Worm (Caenorhabditis elegans) whole organism, late embryonic: ENCODE results near the gene Y67D8C.9.

Experiments used
- C38D4.7 ChIP-seq: fragments of 200-800 bp; sonication (Bioruptor generic); optimal IDR thresholded peaks from 2 replicates; lab custom pipeline; 2018; ENCODE audit warnings: mild to moderate bottlenecking, missing genetic modification characterization, moderate library complexity, missing compliant biosample characterization
- K09A11.1 ChIP-seq: sonication (generic microtip); optimal IDR thresholded peaks from 2 replicates; lab custom pipeline; 2017; ENCODE audit warnings: antibody characterized with exemption, mild to moderate bottlenecking, missing genetic modification characterization, missing compliant biosample characterization; ENCODE audit not compliant: insufficient read depth
- T23F11.4 ChIP-seq: fragments of 200-800 bp; sonication (Bioruptor generic); optimal IDR thresholded peaks from 2 replicates; lab custom pipeline; 2018; ENCODE audit warnings: mild to moderate bottlenecking, missing genetic modification characterization, missing compliant biosample characterization
- ahr-1 ChIP-seq: sonication (generic microtip); optimal IDR thresholded peaks from 2 replicates; lab custom pipeline; 2016; ENCODE audit warnings: missing genetic modification characterization, missing compliant biosample characterization
- ceh-18 ChIP-seq: sonication (generic microtip); optimal IDR thresholded peaks from 2 replicates; lab custom pipeline; 2016; ENCODE audit warnings: missing genetic modification characterization, missing compliant biosample characterization
- ceh-19 ChIP-seq: fragments of 200-800 bp; sonication (Bioruptor generic); optimal IDR thresholded peaks from 2 replicates; lab custom pipeline; 2018; ENCODE audit warnings: mild to moderate bottlenecking, missing genetic modification characterization, missing compliant biosample characterization
- ceh-24 ChIP-seq: sonication (generic microtip); optimal IDR thresholded peaks from 2 replicates; lab custom pipeline; 2016; ENCODE audit warnings: mild to moderate bottlenecking, missing genetic modification characterization, missing compliant biosample characterization
- ceh-30 ChIP-seq: fragments of 150-350 bp; optimal IDR thresholded peaks from 2 replicates; lab custom pipeline; 2014; ENCODE audit warnings: missing biosample characterization, missing genetic modification characterization
- ceh-31 ChIP-seq: sonication (generic microtip); optimal IDR thresholded peaks from 2 replicates; lab custom pipeline; 2016; ENCODE audit warnings: missing genetic modification characterization, missing compliant biosample characterization
- ceh-34 ChIP-seq: sonication (generic microtip); optimal IDR thresholded peaks from 2 replicates; lab custom pipeline; 2016; ENCODE audit warnings: mild to moderate bottlenecking, missing genetic modification characterization, missing compliant biosample characterization
- ceh-9 ChIP-seq: sonication (generic microtip); optimal IDR thresholded peaks from 2 replicates; lab custom pipeline; 2016; ENCODE audit warnings: mild to moderate bottlenecking, missing genetic modification characterization, inconsistent platforms, missing compliant biosample characterization
- dmd-4 ChIP-seq: sonication (generic microtip); optimal IDR thresholded peaks from 2 replicates; lab custom pipeline; 2016; ENCODE audit warnings: borderline replicate concordance, missing genetic modification characterization, missing compliant biosample characterization
- dve-1 ChIP-seq: sonication (generic microtip); optimal IDR thresholded peaks from 2 replicates; lab custom pipeline; 2017; ENCODE audit warnings: antibody characterized with exemption, mild to moderate bottlenecking, missing genetic modification characterization, missing compliant biosample characterization
- elt-2 ChIP-seq: sonication (generic microtip); optimal IDR thresholded peaks from 2 replicates; lab custom pipeline; 2016; ENCODE audit warnings: missing genetic modification reagents, missing genetic modification characterization, missing compliant biosample characterization
- fkh-6 ChIP-seq: sonication (generic microtip); optimal IDR thresholded peaks from 2 replicates; lab custom pipeline; 2016; ENCODE audit warnings: missing genetic modification characterization, missing compliant biosample characterization
- hlh-15 ChIP-seq: sonication (generic microtip); optimal IDR thresholded peaks from 2 replicates; lab custom pipeline; 2016; ENCODE audit warnings: missing genetic modification characterization, missing compliant biosample characterization
- hlh-30 ChIP-seq: sonication (generic microtip); optimal IDR thresholded peaks from 2 replicates; lab custom pipeline; 2017; ENCODE audit warnings: antibody characterized with exemption, missing genetic modification characterization, missing compliant biosample characterization; ENCODE audit not compliant: insufficient read depth
- hlh-8 ChIP-seq: sonication (generic microtip); optimal IDR thresholded peaks from 2 replicates; lab custom pipeline; 2016; ENCODE audit warnings: missing genotype, missing genetic modification characterization, missing compliant biosample characterization
- lim-6 ChIP-seq: sonication (generic microtip); optimal IDR thresholded peaks from 2 replicates; lab custom pipeline; 2016; ENCODE audit warnings: missing genetic modification characterization, missing compliant biosample characterization
- madf-2 ChIP-seq: sonication (generic microtip); optimal IDR thresholded peaks from 2 replicates; lab custom pipeline; 2017; ENCODE audit warnings: missing genetic modification characterization, missing compliant biosample characterization
- nfya-1 ChIP-seq: sonication (generic microtip); optimal IDR thresholded peaks from 2 replicates; lab custom pipeline; 2017; ENCODE audit warnings: missing genetic modification characterization, mild to moderate bottlenecking, missing compliant biosample characterization, antibody characterized with exemption, moderate library complexity
- nhr-11 ChIP-seq: fragments of 150-350 bp; optimal IDR thresholded peaks from 2 replicates; lab custom pipeline; 2014; ENCODE audit warnings: missing biosample characterization, missing genetic modification characterization
- odd-2 ChIP-seq: sonication (generic microtip); optimal IDR thresholded peaks from 2 replicates; lab custom pipeline; 2017; ENCODE audit warnings: antibody characterized with exemption, mild to moderate bottlenecking, missing genetic modification characterization, missing compliant biosample characterization
- pat-9 ChIP-seq: fragments of 200-800 bp; sonication (Bioruptor generic); optimal IDR thresholded peaks from 2 replicates; lab custom pipeline; 2018; ENCODE audit warnings: mild to moderate bottlenecking, missing genetic modification characterization, moderate library complexity, missing compliant biosample characterization
- pax-1 ChIP-seq: fragments of 150-350 bp; optimal IDR thresholded peaks from 2 replicates; lab custom pipeline; 2014; ENCODE audit warnings: missing biosample characterization, missing genetic modification characterization
- pha-2 ChIP-seq: sonication (generic microtip); optimal IDR thresholded peaks from 2 replicates; lab custom pipeline; 2017; ENCODE audit warnings: mild to moderate bottlenecking, missing genetic modification characterization, missing compliant biosample characterization
- pha-4 ChIP-seq: fragments of 150-350 bp; optimal IDR thresholded peaks from 2 replicates; lab custom pipeline; 2018; ENCODE audit warnings: missing biosample characterization, missing genetic modification reagents, missing genetic modification characterization
- pqm-1 ChIP-seq: sonication (generic microtip); optimal IDR thresholded peaks from 2 replicates; lab custom pipeline; 2016; ENCODE audit warnings: missing genetic modification characterization, missing compliant biosample characterization
- pros-1 ChIP-seq: fragments of 150-350 bp; optimal IDR thresholded peaks from 2 replicates; lab custom pipeline; 2014; ENCODE audit warnings: missing biosample characterization, missing genetic modification reagents, missing genetic modification characterization
- sox-4 ChIP-seq: sonication (generic microtip); optimal IDR thresholded peaks from 2 replicates; lab custom pipeline; 2017; ENCODE audit warnings: mild to moderate bottlenecking, missing genetic modification characterization, inconsistent platforms, missing compliant biosample characterization
- syd-9 ChIP-seq: sonication (generic microtip); optimal IDR thresholded peaks from 2 replicates; lab custom pipeline; 2016; ENCODE audit warnings: mild to moderate bottlenecking, missing genetic modification characterization, moderate library complexity, missing compliant biosample characterization
- tbx-2 ChIP-seq: sonication (generic microtip); optimal IDR thresholded peaks from 2 replicates; lab custom pipeline; 2016; ENCODE audit warnings: missing genetic modification characterization, missing compliant biosample characterization
- tbx-7 ChIP-seq: sonication (generic microtip); optimal IDR thresholded peaks from 2 replicates; lab custom pipeline; 2016; ENCODE audit warnings: missing genotype, missing genetic modification characterization, missing compliant biosample characterization
- ttx-3 ChIP-seq: sonication (generic microtip); optimal IDR thresholded peaks from 2 replicates; lab custom pipeline; 2016; ENCODE audit warnings: missing genetic modification reagents, missing genetic modification characterization, missing compliant biosample characterization
- unc-42 ChIP-seq: sonication (generic microtip); optimal IDR thresholded peaks from 2 replicates; lab custom pipeline; 2016; ENCODE audit warnings: missing genotype, missing genetic modification characterization, missing compliant biosample characterization
- unc-55 ChIP-seq: sonication (generic microtip); optimal IDR thresholded peaks from 2 replicates; lab custom pipeline; 2017; ENCODE audit warnings: missing biosample characterization, missing genetic modification reagents, missing genetic modification characterization
- unc-86 ChIP-seq: sonication (generic microtip); optimal IDR thresholded peaks from 2 replicates; lab custom pipeline; 2016; ENCODE audit warnings: missing genetic modification characterization, missing compliant biosample characterization
- zip-5 ChIP-seq: sonication (generic microtip); optimal IDR thresholded peaks from 2 replicates; lab custom pipeline; 2016; ENCODE audit warnings: missing genetic modification characterization, missing compliant biosample characterization
- ztf-16 ChIP-seq: sonication (generic microtip); optimal IDR thresholded peaks from 2 replicates; lab custom pipeline; 2017; ENCODE audit warnings: missing genetic modification characterization, missing compliant biosample characterization

Gene Y67D8C.9

ce11 chrIV:3135000-3135399 is 48.3 kb upstream of the Y67D8C.9 start (continued):
- TF ChIP-seq nfya-1 (peak; percentile 62), pha-4 (no peak), hlh-8 (tag; lab: Kevin White, UChicago) (no peak), nhr-11 (tag; lab: Kevin White, UChicago) (no peak), ttx-3 (tag; lab: Kevin White, UChicago) (no peak), zip-5 (tag; lab: Kevin White, UChicago) (no peak), pat-9 (tag; lab: Kevin White, UChicago) (no peak), tbx-7 (tag; lab: Kevin White, UChicago) (no peak), T23F11.4 (GFP tag; lab: Kevin White, UChicago) (no peak), pqm-1 (no peak), K09A11.1 (tag; lab: Kevin White, UChicago) (no peak), C38D4.7 (GFP tag; lab: Kevin White, UChicago) (no peak), unc-55 (GFP tag; lab: Kevin White, UChicago) (no peak), ahr-1 (no peak), elt-2 (no peak), pax-1 (no peak), tbx-2 (peak; percentile 26), odd-2 (tag; lab: Kevin White, UChicago) (no peak), madf-2 (tag; lab: Kevin White, UChicago) (peak; percentile 18), dmd-4 (tag; lab: Kevin White, UChicago) (no peak), ceh-9 (tag; lab: Kevin White, UChicago) (no peak), hlh-30 (tag; lab: Kevin White, UChicago) (no peak), fkh-6 (tag; lab: Kevin White, UChicago) (no peak), ceh-34 (no peak), ceh-30 (tag; lab: Kevin White, UChicago) (no peak)

ce11 chrIV:3133099-3133817 is 46.5 kb upstream of the Y67D8C.9 start, which contains the start of gene mca-3:
TSS of gene mca-3 (minus strand) at chrIV:3133149.
- TF ChIP-seq ceh-31 = peak; percentile 8
- TF ChIP-seq syd-9 = no peak
- no peak for TF ChIP-seq sox-4 (tag; lab: Kevin White, UChicago)
- TF ChIP-seq ceh-34 = no peak
- TF ChIP-seq hlh-15 (tag; lab: Kevin White, UChicago) = no peak
- TF ChIP-seq pros-1 (tag; lab: Kevin White, UChicago) = no peak
- TF ChIP-seq unc-55 (GFP tag; lab: Kevin White, UChicago) = no peak
- TF ChIP-seq lim-6 (tag; lab: Kevin White, UChicago) = no peak
- peak; percentile 19 for TF ChIP-seq elt-2
- TF ChIP-seq ceh-24 = no peak
- no peak for TF ChIP-seq ztf-16
- no peak for TF ChIP-seq ttx-3 (tag; lab: Kevin White, UChicago)
- TF ChIP-seq K09A11.1 (tag; lab: Kevin White, UChicago) = no peak
- no peak for TF ChIP-seq ceh-18 (tag; lab: Kevin White, UChicago)
- TF ChIP-seq ceh-19 = no peak
- no peak for TF ChIP-seq pha-2 (tag; lab: Kevin White, UChicago)
- peak; percentile 48 for TF ChIP-seq unc-42 (tag; lab: Kevin White, UChicago)
- TF ChIP-seq zip-5 (tag; lab: Kevin White, UChicago) = no peak
- no peak for TF ChIP-seq dve-1 (tag; lab: Kevin White, UChicago)
- no peak for TF ChIP-seq unc-86
- no peak for TF ChIP-seq C38D4.7 (GFP tag; lab: Kevin White, UChicago)
- no peak for TF ChIP-seq pax-1
